Worm (Caenorhabditis elegans) whole organism, L4 larva: ENCODE data around the gene F22E5.23.
"Not testable (repeated sequence)": the region's sequence is repeated elsewhere in the genome, so short reads cannot be mapped to it uniquely, and the experiment has no call there.

ENCODE experiments used
- F10B5.3 ChIP-seq: sonication (generic microtip); optimal IDR thresholded peaks from 2 replicates; lab custom pipeline; 2016; ENCODE audit warnings: mild to moderate bottlenecking, missing genetic modification characterization, missing compliant biosample characterization
- ZK546.5 ChIP-seq, 2 experiments: sonication (generic microtip); optimal IDR thresholded peaks; 2 replicates each; lab custom pipeline; 2017; ENCODE audit warnings: missing biosample characterization in 2 of 2, missing genetic modification characterization in 2 of 2
- daf-12 ChIP-seq: fragments of 150-350 bp; optimal IDR thresholded peaks from 2 replicates; lab custom pipeline; 2014; ENCODE audit warnings: missing biosample characterization, missing genetic modification reagents, missing genetic modification characterization
- dmd-9 ChIP-seq: fragments of 200-800 bp; sonication (Bioruptor generic); IDR thresholded peaks from 2 replicates; pipeline ENCODE4 v1.3.6; 2022; ENCODE audit warnings: missing genetic modification reagents, missing genetic modification characterization, missing compliant biosample characterization
- duxl-1 ChIP-seq: sonication (generic microtip); optimal IDR thresholded peaks from 2 replicates; lab custom pipeline; 2016; ENCODE audit warnings: mild to moderate bottlenecking, missing genetic modification characterization, moderate library complexity, missing compliant biosample characterization; ENCODE audit not compliant: poor library complexity
- dve-1 ChIP-seq: sonication (generic microtip); optimal IDR thresholded peaks from 2 replicates; lab custom pipeline; 2017; ENCODE audit warnings: antibody characterized with exemption, mild to moderate bottlenecking, missing genetic modification characterization, missing compliant biosample characterization; ENCODE audit not compliant: insufficient read depth
- fkh-10 ChIP-seq: fragments of 150-350 bp; optimal IDR thresholded peaks from 2 replicates; lab custom pipeline; 2014; ENCODE audit warnings: missing biosample characterization, missing genetic modification reagents, missing genetic modification characterization
- jun-1 ChIP-seq: fragments of 150-350 bp; optimal IDR thresholded peaks from 2 replicates; lab custom pipeline; 2014; ENCODE audit warnings: missing biosample characterization, missing genetic modification reagents, missing genetic modification characterization
- lsy-2 ChIP-seq, 2 experiments: fragments of 150-350 bp in 1 of 2; sonication (generic microtip) in 1 of 2; optimal IDR thresholded peaks; 2 replicates each; lab custom pipeline; 2014 to 2017; ENCODE audit warnings: missing biosample characterization in 2 of 2, missing genetic modification characterization in 2 of 2

DNA sequence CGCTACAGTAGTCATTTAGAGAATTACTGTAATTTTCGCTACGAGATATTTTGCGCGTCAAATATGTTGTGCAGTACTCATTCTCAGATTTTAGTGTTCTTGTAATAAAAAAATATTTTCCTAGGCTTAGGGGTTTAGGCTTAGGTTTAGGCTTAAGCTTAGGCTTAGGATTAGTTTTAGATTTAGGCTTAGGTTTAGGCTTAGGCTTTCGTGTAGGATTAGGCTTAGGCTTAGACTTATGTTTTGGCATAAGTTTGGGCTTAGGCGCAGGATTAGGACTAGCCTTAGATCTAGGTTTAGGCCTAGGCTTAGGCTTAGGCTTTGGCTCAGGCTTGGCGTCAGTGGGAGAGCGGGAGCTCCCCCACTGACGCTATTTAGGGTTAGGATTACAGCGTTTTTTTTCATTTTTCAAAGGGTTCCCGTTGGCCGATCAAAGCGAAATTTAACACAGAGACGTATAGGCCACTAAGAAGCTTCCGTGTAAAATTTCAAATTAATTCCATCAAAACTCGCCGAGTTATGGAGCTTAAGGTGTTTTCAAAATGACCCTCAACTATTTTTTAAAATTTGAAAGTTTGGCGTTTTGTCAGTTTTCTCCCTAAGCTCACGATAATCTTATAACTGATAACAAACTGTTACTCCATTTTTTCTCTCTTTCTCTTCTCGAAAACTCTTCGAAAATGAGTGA lies 1.5 kb upstream of the F22E5.23 start, which contains the start of gene F22E5.8:
- TF ChIP-seq jun-1; fkh-10 (GFP tag; lab: Kevin White, UChicago); F10B5.3 (tag; lab: Kevin White, UChicago); duxl-1; ZK546.5 (tag; optimal IDR thresholded peaks at IDR 0.05; lab: Kevin White, UChicago); dve-1 (tag; lab: Kevin White, UChicago); lsy-2 (tag; optimal IDR thresholded peaks at IDR 0.05; lab: Kevin White, UChicago); dmd-9 (GFP tag; lab: Robert Waterston, UW); daf-12 (tag; lab: Kevin White, UChicago): not testable (repeated sequence)
